Worm (Caenorhabditis elegans): Measurements from ENCODE around the gene W03F9.1.

ce11 chrV:144794-145193, 18.3 kb upstream of the W03F9.1 start, which contains the start of gene srh-82:
- no peak for TF ChIP-seq lin-11 (tag; optimal IDR thresholded peaks at IDR 0.05)
- no peak for TF ChIP-seq ceh-82 (tag; optimal IDR thresholded peaks at IDR 0.05)
- TF ChIP-seq dmd-4 (tag; optimal IDR thresholded peaks at IDR 0.05) = no peak
- TF ChIP-seq ztf-4 (tag; optimal IDR thresholded peaks at IDR 0.05) = no peak
- TF ChIP-seq lin-39 (tag; optimal IDR thresholded peaks at IDR 0.05) = no peak

Data from whole organism, L2 larva.